Fruit fly (Drosophila melanogaster) whole organism, embryonic: ENCODE measurements around the gene CG31344.
A peak's percentile ranks its signal among the peaks of the same experiment; 100 is the strongest.

Experiments used
- Awh ChIP-seq: fragments of 200-800 bp; sonication (Bioruptor generic); IDR thresholded peaks from 2 replicates; pipeline ENCODE4, ENCODE4 v1.3.6; 2022; ENCODE audit warnings: missing biosample characterization, missing genetic modification characterization
- Bteb2 ChIP-seq: fragments of 200-800 bp; sonication (Bioruptor generic); optimal IDR thresholded peaks from 2 replicates; lab custom pipeline; 2016; ENCODE audit warnings: missing biosample characterization, missing genetic modification characterization
- CG10267 ChIP-seq: fragments of 200-800 bp; sonication (Bioruptor generic); optimal IDR thresholded peaks from 2 replicates; lab custom pipeline; 2018; ENCODE audit warnings: missing biosample characterization, mild to moderate bottlenecking, missing genetic modification characterization, moderate library complexity
- CG11247 ChIP-seq: fragments of 200-800 bp; sonication (Bioruptor generic); IDR thresholded peaks from 2 replicates; pipeline ENCODE4 v1.3.6; 2022; ENCODE audit warnings: missing biosample characterization, missing genetic modification characterization
- CG11695 ChIP-seq: fragments of 200-800 bp; sonication (Bioruptor generic); IDR thresholded peaks from 3 replicates; pipeline ENCODE4 v1.3.6; 2022; ENCODE audit warnings: missing biosample characterization, missing genetic modification characterization
- CG14441 ChIP-seq: fragments of 200-800 bp; sonication (Bioruptor generic); IDR thresholded peaks from 2 replicates; pipeline ENCODE4 v1.3.6; 2022; ENCODE audit warnings: missing biosample characterization, missing genetic modification characterization
- CG15479 ChIP-seq: fragments of 200-800 bp; sonication (Bioruptor generic); optimal IDR thresholded peaks from 3 replicates; lab custom pipeline; 2019; ENCODE audit warnings: missing biosample characterization, mild to moderate bottlenecking, missing genetic modification characterization, moderate library complexity
- CG15514 ChIP-seq: fragments of 200-800 bp; sonication (Bioruptor generic); optimal IDR thresholded peaks from 3 replicates; lab custom pipeline; 2017; ENCODE audit warnings: missing biosample characterization, missing genetic modification characterization, mild to moderate bottlenecking, moderate library complexity, missing genetic modification reagents
- CG16813 ChIP-seq: fragments of 200-800 bp; sonication (Bioruptor generic); IDR thresholded peaks from 3 replicates; pipeline ENCODE4 v1.3.6; 2022; ENCODE audit warnings: missing biosample characterization, missing genetic modification characterization; ENCODE audit not compliant: partially characterized antibody
- CG16863 ChIP-seq: fragments of 200-800 bp; sonication (Bioruptor generic); optimal IDR thresholded peaks from 3 replicates; lab custom pipeline; 2016; ENCODE audit warnings: missing biosample characterization, missing genetic modification characterization
- CG2678 ChIP-seq: fragments of 200-800 bp; sonication (Bioruptor generic); optimal IDR thresholded peaks from 3 replicates; lab custom pipeline; 2019; ENCODE audit warnings: missing biosample characterization, mild to moderate bottlenecking, missing genetic modification characterization, moderate library complexity
- CG31365 ChIP-seq: fragments of 200-800 bp; sonication (Bioruptor generic); optimal IDR thresholded peaks from 2 replicates; lab custom pipeline; 2018; ENCODE audit warnings: missing biosample characterization, mild to moderate bottlenecking, missing genetic modification characterization
- CG31388 ChIP-seq: fragments of 200-800 bp; sonication (Bioruptor generic); optimal IDR thresholded peaks from 2 replicates; lab custom pipeline; 2016; ENCODE audit warnings: missing biosample characterization, missing genetic modification characterization
- CG4617 ChIP-seq: fragments of 200-800 bp; sonication (Bioruptor generic); optimal IDR thresholded peaks from 3 replicates; lab custom pipeline; 2016; ENCODE audit warnings: missing biosample characterization, missing genetic modification characterization, borderline replicate concordance
- CG6683 ChIP-seq: fragments of 200-800 bp; sonication (Bioruptor generic); optimal IDR thresholded peaks from 2 replicates; lab custom pipeline; 2017; ENCODE audit warnings: missing biosample characterization, mild to moderate bottlenecking, missing genetic modification characterization, missing genetic modification reagents
- CG6813 ChIP-seq: fragments of 200-800 bp; sonication (Bioruptor generic); optimal IDR thresholded peaks from 2 replicates; lab custom pipeline; 2017; ENCODE audit warnings: missing biosample characterization, missing genetic modification characterization, mild to moderate bottlenecking, moderate library complexity, missing genetic modification reagents
- CG7357 ChIP-seq: fragments of 200-800 bp; sonication (Bioruptor generic); IDR thresholded peaks from 3 replicates; pipeline ENCODE4 v1.3.6; 2022; ENCODE audit warnings: missing biosample characterization, missing genetic modification characterization
- CG7928 ChIP-seq: fragments of 200-800 bp; sonication (Bioruptor generic); optimal IDR thresholded peaks from 2 replicates; lab custom pipeline; 2017; ENCODE audit warnings: missing biosample characterization, mild to moderate bottlenecking, missing genetic modification characterization
- CG8359 ChIP-seq: fragments of 200-800 bp; sonication (Bioruptor generic); optimal IDR thresholded peaks from 2 replicates; lab custom pipeline; 2017; ENCODE audit warnings: missing biosample characterization, mild to moderate bottlenecking, missing genetic modification characterization, borderline replicate concordance
- CoRest ChIP-seq: fragments of 200-800 bp; sonication (Bioruptor generic); optimal IDR thresholded peaks from 3 replicates; lab custom pipeline; 2018; ENCODE audit warnings: missing biosample characterization, mild to moderate bottlenecking, missing genetic modification characterization, moderate library complexity
- Dll ChIP-seq: fragments of 200-800 bp; sonication (Bioruptor generic); IDR thresholded peaks from 4 replicates; pipeline ENCODE4 v1.3.6; 2022; ENCODE audit warnings: missing biosample characterization, missing genetic modification characterization; ENCODE audit not compliant: partially characterized antibody
- Dp ChIP-seq: fragments of 200-800 bp; sonication (Bioruptor generic); optimal IDR thresholded peaks from 2 replicates; lab custom pipeline; 2018; ENCODE audit warnings: missing biosample characterization, mild to moderate bottlenecking, missing genetic modification characterization, moderate library complexity
- Max ChIP-seq: fragments of 200-800 bp; sonication (Bioruptor generic); optimal IDR thresholded peaks from 2 replicates; lab custom pipeline; 2016; ENCODE audit warnings: missing biosample characterization, mild to moderate bottlenecking, missing genetic modification characterization
- Nf-YC ChIP-seq: fragments of 200-800 bp; optimal IDR thresholded peaks from 3 replicates; lab custom pipeline; 2019; ENCODE audit warnings: missing biosample characterization, mild to moderate bottlenecking, missing genetic modification characterization, moderate library complexity
- Oaz ChIP-seq: fragments of 200-800 bp; sonication (Bioruptor generic); IDR thresholded peaks from 2 replicates; pipeline ENCODE4 v1.3.6; 2022; ENCODE audit warnings: missing biosample characterization, missing genetic modification characterization
- PHDP ChIP-seq: fragments of 200-800 bp; sonication (Bioruptor generic); optimal IDR thresholded peaks from 3 replicates; lab custom pipeline; 2018; ENCODE audit warnings: missing biosample characterization, mild to moderate bottlenecking, missing genetic modification characterization, moderate library complexity
- Scr ChIP-seq: fragments of 200-800 bp; sonication (Bioruptor generic); IDR thresholded peaks from 2 replicates; pipeline ENCODE4 v1.3.6; 2022; ENCODE audit warnings: missing biosample characterization, missing genetic modification characterization; ENCODE audit not compliant: partially characterized antibody
- Sry-δ ChIP-seq: fragments of 200-800 bp; sonication (Bioruptor generic); optimal IDR thresholded peaks from 2 replicates; lab custom pipeline; 2016; ENCODE audit warnings: missing biosample characterization, missing genetic modification characterization
- Ssrp ChIP-seq: fragments of 200-800 bp; sonication (Bioruptor generic); optimal IDR thresholded peaks from 2 replicates; lab custom pipeline; 2018; ENCODE audit warnings: missing biosample characterization, mild to moderate bottlenecking, missing genetic modification characterization, moderate library complexity
- ac ChIP-seq: fragments of 200-800 bp; sonication (Bioruptor generic); optimal IDR thresholded peaks from 3 replicates; lab custom pipeline; 2017; ENCODE audit warnings: missing biosample characterization, mild to moderate bottlenecking, missing genetic modification characterization
- btn ChIP-seq: fragments of 200-800 bp; sonication (Bioruptor generic); optimal IDR thresholded peaks from 2 replicates; lab custom pipeline; 2016; ENCODE audit warnings: missing biosample characterization, missing genetic modification characterization
- chinmo ChIP-seq: fragments of 200-800 bp; sonication (Bioruptor generic); IDR thresholded peaks from 4 replicates; pipeline ENCODE4 v1.3.6; 2022; ENCODE audit warnings: missing biosample characterization, missing genetic modification characterization; ENCODE audit not compliant: partially characterized antibody
- dati ChIP-seq: fragments of 200-800 bp; sonication (Bioruptor generic); IDR thresholded peaks from 2 replicates; pipeline ENCODE4 v1.3.6; 2022; ENCODE audit warnings: missing biosample characterization, missing genetic modification characterization
- dmrt99B ChIP-seq: fragments of 200-800 bp; sonication (Bioruptor generic); optimal IDR thresholded peaks from 2 replicates; lab custom pipeline; 2018; ENCODE audit warnings: missing biosample characterization, mild to moderate bottlenecking, missing genetic modification characterization, moderate library complexity
- dpn ChIP-seq, 2 experiments: fragments of 200-800 bp; sonication (Bioruptor generic); optimal IDR thresholded peaks; 3 replicates each; lab custom pipeline; 2016; ENCODE audit warnings: missing biosample characterization in 2 of 2, missing genetic modification characterization in 2 of 2
- ems ChIP-seq: fragments of 200-800 bp; sonication (Bioruptor generic); optimal IDR thresholded peaks from 3 replicates; lab custom pipeline; 2016; ENCODE audit warnings: missing biosample characterization, missing genetic modification characterization
- eve ChIP-seq, 2 experiments: fragments of >200 bp; optimal IDR thresholded peaks; 2 replicates each; lab custom pipeline; 2017; ENCODE audit warnings: missing biosample characterization in 2 of 2, missing genetic modification characterization in 2 of 2
- fd102C ChIP-seq: fragments of 200-800 bp; sonication (Bioruptor generic); optimal IDR thresholded peaks from 2 replicates; lab custom pipeline; 2018; ENCODE audit warnings: missing biosample characterization, mild to moderate bottlenecking, missing genetic modification characterization, moderate library complexity
- ftz-f1 ChIP-seq: fragments of 200-800 bp; sonication (Bioruptor generic); optimal IDR thresholded peaks from 2 replicates; lab custom pipeline; 2016; ENCODE audit warnings: missing biosample characterization, missing genetic modification characterization
- gcm ChIP-seq: fragments of 200-800 bp; sonication (Bioruptor generic); optimal IDR thresholded peaks from 2 replicates; lab custom pipeline; 2019; ENCODE audit warnings: missing biosample characterization, mild to moderate bottlenecking, missing genetic modification characterization, moderate library complexity
- grau ChIP-seq: fragments of 200-800 bp; optimal IDR thresholded peaks from 3 replicates; lab custom pipeline; 2019; ENCODE audit warnings: missing biosample characterization, mild to moderate bottlenecking, missing genetic modification characterization, moderate library complexity
- grn ChIP-seq: fragments of 200-800 bp; sonication (Bioruptor generic); optimal IDR thresholded peaks from 3 replicates; lab custom pipeline; 2017; ENCODE audit warnings: missing biosample characterization, missing genetic modification characterization
- kay ChIP-seq: fragments of 200-800 bp; sonication (Bioruptor generic); optimal IDR thresholded peaks from 2 replicates; lab custom pipeline; 2016; ENCODE audit warnings: missing biosample characterization, missing genetic modification characterization
- lmd ChIP-seq: fragments of 200-800 bp; sonication (Bioruptor generic); IDR thresholded peaks from 2 replicates; pipeline ENCODE4 v1.3.6; 2022; ENCODE audit warnings: missing biosample characterization, missing genetic modification characterization
- lola ChIP-seq, 3 experiments: fragments of >200 bp in 2 of 3; fragments of 200-800 bp in 1 of 3; sonication (Bioruptor generic) in 1 of 3; optimal IDR thresholded peaks; 2 replicates each; lab custom pipeline; 2017 to 2019; ENCODE audit warnings: missing biosample characterization in 3 of 3, missing genetic modification characterization in 3 of 3, mild to moderate bottlenecking in 1 of 3, moderate library complexity in 1 of 3
- scrt ChIP-seq: fragments of 200-800 bp; sonication (Bioruptor generic); optimal IDR thresholded peaks from 2 replicates; lab custom pipeline; 2018; ENCODE audit warnings: missing biosample characterization, mild to moderate bottlenecking, missing genetic modification characterization, moderate library complexity
- twi ChIP-seq: fragments of 200-800 bp; optimal IDR thresholded peaks from 2 replicates; lab custom pipeline; 2019; ENCODE audit warnings: missing biosample characterization, mild to moderate bottlenecking, missing genetic modification characterization, moderate library complexity

The CG31344 gene

dm6 chr3R:15208712-15209499 is 16.2 kb downstream of the CG31344 start, which contains the start of the genes Spn88Eb and Mau2:
Gene Spn88Eb, minus strand, starts transcription at chr3R:15208762.
Gene Mau2, plus strand, starts transcription at chr3R:15209204.
- TF ChIP-seq grn (GFP tag; lab: Kevin White, UChicago) (no peak), PHDP (tag; lab: Kevin White, UChicago) (peak; percentile 33), CG16813 (GFP tag; lab: Robert Waterston, UW) (peak; percentile 69), CoRest (tag; lab: Kevin White, UChicago) (peak; percentile 68), Dll (GFP tag; lab: Robert Waterston, UW) (peak; percentile 75; the same call in 3 of the 4 replicates), Max (GFP tag; lab: Kevin White, UChicago) (peak; percentile 42), CG7357 (GFP tag; lab: Robert Waterston, UW) (no peak), Nf-YC (tag; lab: Kevin White, UChicago) (peak; percentile 67), dati (GFP tag; lab: Robert Waterston, UW) (no peak), Oaz (GFP tag; lab: Robert Waterston, UW) (peak; percentile 35; the same call in 1 of the 2 replicates), Awh (GFP tag; lab: Robert Waterston, UW) (peak; percentile 24; the same call in 1 of the 2 replicates), dmrt99B (tag; lab: Kevin White, UChicago) (no peak), Ssrp (tag; lab: Kevin White, UChicago) (peak; percentile 31), CG2678 (tag; lab: Kevin White, UChicago) (no peak), CG11247 (GFP tag; lab: Robert Waterston, UW) (peak; percentile 82), Scr (GFP tag; lab: Robert Waterston, UW) (peak; percentile 77), CG8359 (GFP tag; lab: Kevin White, UChicago) (no peak), eve (GFP tag; optimal IDR thresholded peaks at IDR 0.05; lab: Kevin White, UChicago) (no peak), chinmo (GFP tag; lab: Robert Waterston, UW) (0 out of 4 replicates have a peak, but pooled peaks have one; percentile 52), Dp (GFP tag; lab: Kevin White, UChicago) (peak; percentile 37), Sry-δ (peak; percentile 90), gcm (GFP tag; lab: Kevin White, UChicago) (no peak), kay (GFP tag; lab: Kevin White, UChicago) (peak; percentile 60), CG14441 (peak; percentile 70), lmd (GFP tag; lab: Robert Waterston, UW) (peak; percentile 83), ftz-f1 (GFP tag; lab: Kevin White, UChicago) (peak; percentile 90), twi (tag; lab: Kevin White, UChicago) (no peak), ac (no peak), dpn (GFP tag; optimal IDR thresholded peaks at IDR 0.05; lab: Kevin White, UChicago) (peak; percentile 70 to 76), fd102C (peak; percentile 38), lola (GFP tag; optimal IDR thresholded peaks at IDR 0.05; lab: Kevin White, UChicago) (peak in 1 of 3 experiments; percentile 32), CG6813 (GFP tag; lab: Kevin White, UChicago) (no peak), CG7928 (peak; percentile 17), btn (GFP tag; lab: Kevin White, UChicago) (no peak), CG4617 (peak; percentile 74), CG16863 (GFP tag; lab: Kevin White, UChicago) (peak; percentile 55), CG15479 (GFP tag; lab: Kevin White, UChicago) (no peak), CG6683 (GFP tag; lab: Kevin White, UChicago) (peak; percentile 23), CG15514 (GFP tag; lab: Kevin White, UChicago) (peak; percentile 60), CG31388 (no peak), scrt (GFP tag; lab: Kevin White, UChicago) (no peak), Bteb2 (GFP tag; lab: Kevin White, UChicago) (peak; percentile 21), CG10267 (tag; lab: Kevin White, UChicago) (peak; percentile 94), CG31365 (tag; lab: Kevin White, UChicago) (no peak), CG11695 (GFP tag; lab: Robert Waterston, UW) (no peak; the same call in 2 of the 3 replicates), ems (GFP tag; lab: Kevin White, UChicago) (peak; percentile 61), grau (tag; lab: Kevin White, UChicago) (peak; percentile 66)
